Fruit fly (Drosophila melanogaster): ENCODE measurements around the gene CG12003.

CG12003 gene

DNA sequence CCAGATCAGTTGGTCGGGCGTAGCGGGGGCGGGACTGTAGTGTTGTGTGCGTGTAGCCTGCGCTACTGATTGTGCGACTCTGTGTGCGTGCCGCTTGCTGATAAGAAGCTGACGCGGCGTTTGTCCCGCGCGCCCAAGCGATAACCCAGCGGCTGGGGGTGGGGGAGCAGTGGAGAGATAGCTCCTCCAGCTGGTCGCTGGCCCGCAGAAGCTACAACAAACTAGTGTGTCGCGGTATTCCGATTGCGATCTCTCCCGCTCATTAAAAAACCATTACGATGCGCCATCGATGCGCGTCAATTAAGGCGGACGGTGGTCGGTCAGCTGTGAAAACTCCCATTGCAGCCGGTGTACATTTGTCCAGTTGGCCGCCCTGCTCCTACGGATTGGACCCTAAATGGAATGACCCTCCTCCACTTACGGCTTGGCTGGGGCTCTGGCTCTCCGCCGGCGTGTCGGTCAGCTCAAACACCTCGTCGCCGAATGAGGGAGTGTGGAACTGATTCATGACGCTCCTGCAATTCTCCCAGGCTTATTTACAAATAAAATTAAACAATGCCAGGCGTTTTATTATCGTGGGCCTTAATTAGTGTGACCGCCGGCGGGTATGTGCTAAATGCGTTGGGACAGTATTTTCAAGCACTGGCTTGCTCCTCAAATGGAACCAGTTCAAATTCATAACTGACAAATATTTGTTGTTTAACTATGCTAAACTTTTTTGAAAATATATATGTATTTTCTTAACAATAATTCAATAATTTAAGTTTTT lies 37.1 kb downstream of the CG12003 start, which contains the start of gene CG12104 (continued):
- TF ChIP-seq exex (tag; optimal IDR thresholded peaks at IDR 0.05) (peak; percentile 99), CG14441 (GFP tag; IDR thresholded peaks at IDR 0.05) (no peak), chm (GFP tag; IDR thresholded peaks at IDR 0.05) (no peak), wor (GFP tag; IDR thresholded peaks at IDR 0.05) (no peak), CG7271 (tag; optimal IDR thresholded peaks at IDR 0.05) (no peak), ci (GFP tag; IDR thresholded peaks at IDR 0.05) (0 out of 3 replicates have a peak, but pooled peaks have one; percentile 14), CG17186 (GFP tag; optimal IDR thresholded peaks at IDR 0.05) (peak; percentile 18), CG3847 (GFP tag; IDR thresholded peaks at IDR 0.05) (no peak), CG12236 (GFP tag; optimal IDR thresholded peaks at IDR 0.05) (no peak), org-1 (GFP tag; optimal IDR thresholded peaks at IDR 0.05) (no peak), eyg (GFP tag; optimal IDR thresholded peaks at IDR 0.05) (no peak), pnt (GFP tag; optimal IDR thresholded peaks at IDR 0.05) (no peak), CG14014 (GFP tag; IDR thresholded peaks at IDR 0.05) (no peak), Lhr (GFP tag; optimal IDR thresholded peaks at IDR 0.05) (peak; percentile 43), CG10147 (GFP tag; optimal IDR thresholded peaks at IDR 0.05) (no peak), Oaz (GFP tag; IDR thresholded peaks at IDR 0.05) (no peak), az2 (GFP tag; optimal IDR thresholded peaks at IDR 0.05) (no peak), knrl (GFP tag; IDR thresholded peaks at IDR 0.05; ENCODE audit: partially characterized antibody) (0 out of 3 replicates have a peak, but pooled peaks have one; percentile 21), Dbx (GFP tag; IDR thresholded peaks at IDR 0.05) (no peak), trh (GFP tag; optimal IDR thresholded peaks at IDR 0.05) (no peak), br (optimal IDR thresholded peaks at IDR 0.05) (no peak), prd (optimal IDR thresholded peaks at IDR 0.05) (no peak), prd (GFP tag; IDR thresholded peaks at IDR 0.05) (no peak), fd3F (GFP tag; optimal IDR thresholded peaks at IDR 0.05) (no peak), CG4424 (GFP tag; optimal IDR thresholded peaks at IDR 0.05) (no peak), pzg (GFP tag; optimal IDR thresholded peaks at IDR 0.05) (peak; percentile 58), Stat92E (GFP tag; optimal IDR thresholded peaks at IDR 0.05) (no peak), Six4 (GFP tag; optimal IDR thresholded peaks at IDR 0.05) (no peak), CoRest (tag; optimal IDR thresholded peaks at IDR 0.05) (peak; percentile 42), HmgZ (tag; optimal IDR thresholded peaks at IDR 0.05) (peak; percentile 38), CG15514 (GFP tag; optimal IDR thresholded peaks at IDR 0.05) (peak; percentile 99), Spps (tag; optimal IDR thresholded peaks at IDR 0.05) (no peak), Camta (GFP tag; optimal IDR thresholded peaks at IDR 0.05) (no peak), MTF-1 (GFP tag; optimal IDR thresholded peaks at IDR 0.05; ENCODE audit: borderline replicate concordance) (no peak), NFAT (GFP tag; IDR thresholded peaks at IDR 0.05) (no peak), CG9932 (GFP tag; IDR thresholded peaks at IDR 0.05) (no peak), trem (tag; optimal IDR thresholded peaks at IDR 0.05) (peak; percentile 53), CG43689 (GFP tag; IDR thresholded peaks at IDR 0.05) (no peak), caup (GFP tag; optimal IDR thresholded peaks at IDR 0.05; ENCODE audit: severe bottlenecking) (no peak), Tbp (GFP tag; optimal IDR thresholded peaks at IDR 0.05) (no peak), Taf1 (GFP tag; IDR thresholded peaks at IDR 0.05) (no peak), mld (GFP tag; IDR thresholded peaks at IDR 0.05; ENCODE audit: partially characterized antibody) (0 out of 3 replicates have a peak, but pooled peaks have one; percentile 42), hb (GFP tag; IDR thresholded peaks at IDR 0.05; ENCODE audit: partially characterized antibody) (no peak), ase (GFP tag; IDR thresholded peaks at IDR 0.05) (no peak), CG30403 (GFP tag; optimal IDR thresholded peaks at IDR 0.05) (no peak), Elba2 (GFP tag; optimal IDR thresholded peaks at IDR 0.05) (no peak), tup (GFP tag; optimal IDR thresholded peaks at IDR 0.05) (no peak), ind (GFP tag; optimal IDR thresholded peaks at IDR 0.05) (no peak), CG34224 (GFP tag; IDR thresholded peaks at IDR 0.05; ENCODE audit: partially characterized antibody) (no peak; the same call in 2 of the 3 replicates), ken (GFP tag; IDR thresholded peaks at IDR 0.05) (no peak)

Measured in whole organism, embryonic.